Worm (Caenorhabditis elegans) whole organism, L2 larva: Measurements from ENCODE around the gene C46F4.3.

Experiments
- lin-13 ChIP-seq: fragments of 150-350 bp; optimal IDR thresholded peaks from 2 replicates; lab custom pipeline; 2014; ENCODE audit warnings: missing biosample characterization, missing genetic modification reagents, missing genetic modification characterization
- mdl-1 ChIP-seq, 2 experiments: fragments of 150-350 bp in 1 of 2; sonication (generic microtip) in 1 of 2; optimal IDR thresholded peaks; 2 replicates each; lab custom pipeline; 2017; ENCODE audit warnings: missing biosample characterization in 2 of 2, missing genetic modification characterization in 2 of 2
- nhr-11 ChIP-seq: fragments of 150-350 bp; optimal IDR thresholded peaks from 2 replicates; lab custom pipeline; 2014; ENCODE audit warnings: missing biosample characterization, missing genetic modification characterization
- nhr-12 ChIP-seq: fragments of 150-350 bp; optimal IDR thresholded peaks from 2 replicates; lab custom pipeline; 2014; ENCODE audit warnings: missing biosample characterization, missing genetic modification characterization
- nhr-23 ChIP-seq: fragments of 150-350 bp; optimal IDR thresholded peaks from 2 replicates; lab custom pipeline; 2014; ENCODE audit warnings: missing biosample characterization, missing genetic modification reagents, missing genetic modification characterization
- skn-1 ChIP-seq: sonication (generic microtip); optimal IDR thresholded peaks from 2 replicates; lab custom pipeline; 2017; ENCODE audit warnings: missing biosample characterization, missing genetic modification characterization
- unc-62 ChIP-seq: fragments of 150-350 bp; optimal IDR thresholded peaks from 2 replicates; lab custom pipeline; 2014; ENCODE audit warnings: missing biosample characterization, missing genetic modification reagents, missing genetic modification characterization

DNA sequence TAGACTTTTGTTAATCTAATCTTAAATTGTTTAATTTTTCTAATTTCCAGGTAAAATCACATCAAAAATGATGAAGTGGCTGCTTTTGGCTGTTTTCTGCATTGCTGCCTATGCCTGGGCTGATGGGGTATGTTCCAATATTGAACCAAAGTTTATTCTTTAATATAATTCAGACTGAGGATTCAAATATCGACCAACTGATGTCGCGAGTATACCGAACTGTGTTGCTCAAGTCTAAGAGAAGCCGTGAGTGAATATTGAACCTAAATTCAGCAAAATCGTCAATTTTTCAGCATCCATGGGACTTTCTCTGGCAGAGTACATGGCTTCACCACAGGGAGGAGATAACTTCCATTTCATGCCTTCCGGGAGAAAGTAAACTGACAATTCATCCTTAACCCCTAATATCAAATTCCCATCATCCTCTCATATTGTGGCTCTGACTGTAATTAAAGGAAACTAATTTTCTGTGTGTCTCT lies 30.9 kb upstream of the C46F4.3 start, which contains the start of gene nlp-49:
- no peak for TF ChIP-seq skn-1 (tag; lab: Kevin White, UChicago)
- TF ChIP-seq nhr-23, result no peak
- no peak for TF ChIP-seq unc-62 (GFP tag; lab: Kevin White, UChicago)
- no peak for TF ChIP-seq nhr-12 (tag; lab: Kevin White, UChicago)
- no peak for TF ChIP-seq nhr-11
- TF ChIP-seq lin-13 (GFP tag; lab: Kevin White, UChicago), result no peak
- no peak for TF ChIP-seq mdl-1 (tag; optimal IDR thresholded peaks at IDR 0.05; lab: Kevin White, UChicago)
